Fruit fly (Drosophila melanogaster) whole organism, prepupa: ENCODE results near the gene serp.
A peak's percentile ranks its signal among the peaks of the same experiment; 100 is the strongest.
"Not testable (repeated sequence)": the region's sequence is repeated elsewhere in the genome, so short reads cannot be mapped to it uniquely, and the experiment has no call there.

ENCODE experiments used
- Blimp-1 ChIP-seq: fragments of 200-800 bp; sonication (Bioruptor generic); optimal IDR thresholded peaks from 3 replicates; lab custom pipeline; 2017; ENCODE audit warnings: missing biosample characterization, missing genetic modification characterization, mild to moderate bottlenecking, moderate library complexity, missing genetic modification reagents
- CG10631 ChIP-seq: fragments of 200-800 bp; sonication (Bioruptor generic); optimal IDR thresholded peaks from 2 replicates; lab custom pipeline; 2016; ENCODE audit warnings: missing biosample characterization, missing genetic modification characterization
- CG10669 ChIP-seq: fragments of 200-800 bp; sonication (Bioruptor generic); optimal IDR thresholded peaks from 3 replicates; lab custom pipeline; 2018; ENCODE audit warnings: missing biosample characterization, mild to moderate bottlenecking, missing genetic modification characterization, moderate library complexity
- CG11762 ChIP-seq: fragments of 200-800 bp; sonication (Bioruptor generic); optimal IDR thresholded peaks from 3 replicates; lab custom pipeline; 2016; ENCODE audit warnings: missing biosample characterization, missing genetic modification characterization; ENCODE audit not compliant: insufficient read depth
- CG11902 ChIP-seq: fragments of 200-800 bp; sonication (Bioruptor generic); optimal IDR thresholded peaks from 3 replicates; lab custom pipeline; 2016; ENCODE audit warnings: missing biosample characterization, missing genetic modification characterization
- CG15336 ChIP-seq: fragments of 200-800 bp; sonication (Bioruptor generic); IDR thresholded peaks from 2 replicates; pipeline ENCODE4 v1.3.6; 2022; ENCODE audit warnings: missing biosample characterization, missing genetic modification characterization
- CG1621 ChIP-seq: fragments of 200-800 bp; sonication (Bioruptor generic); optimal IDR thresholded peaks from 3 replicates; lab custom pipeline; 2018; ENCODE audit warnings: missing biosample characterization, mild to moderate bottlenecking, missing genetic modification characterization
- CG3032 ChIP-seq: fragments of 200-800 bp; optimal IDR thresholded peaks from 2 replicates; lab custom pipeline; 2019; ENCODE audit warnings: missing biosample characterization, mild to moderate bottlenecking, missing genetic modification characterization, moderate library complexity
- CG31627 ChIP-seq: fragments of 200-800 bp; sonication (Bioruptor generic); optimal IDR thresholded peaks from 3 replicates; lab custom pipeline; 2016; ENCODE audit warnings: missing biosample characterization, missing genetic modification characterization
- CG32006 ChIP-seq: fragments of 200-800 bp; sonication (Bioruptor generic); optimal IDR thresholded peaks from 3 replicates; lab custom pipeline; 2017; ENCODE audit warnings: missing biosample characterization, mild to moderate bottlenecking, missing genetic modification characterization
- CG34406 ChIP-seq: fragments of 200-800 bp; sonication (Bioruptor generic); optimal IDR thresholded peaks from 3 replicates; lab custom pipeline; 2016; ENCODE audit warnings: missing biosample characterization, missing genetic modification characterization
- CG6163 ChIP-seq: fragments of 200-800 bp; sonication (Bioruptor generic); IDR thresholded peaks from 3 replicates; pipeline ENCODE4 v1.3.6; 2022; ENCODE audit warnings: missing biosample characterization, missing genetic modification characterization
- CG6808 ChIP-seq: fragments of 200-800 bp; sonication (Bioruptor generic); optimal IDR thresholded peaks from 3 replicates; lab custom pipeline; 2017; ENCODE audit warnings: missing biosample characterization, missing genetic modification characterization, mild to moderate bottlenecking, moderate library complexity, missing genetic modification reagents
- CG6854 ChIP-seq: fragments of 200-800 bp; sonication (Bioruptor generic); optimal IDR thresholded peaks from 2 replicates; lab custom pipeline; 2017; ENCODE audit warnings: missing biosample characterization, mild to moderate bottlenecking, missing genetic modification characterization
- CG7368 ChIP-seq: fragments of 200-800 bp; sonication (Bioruptor generic); optimal IDR thresholded peaks from 3 replicates; lab custom pipeline; 2016; ENCODE audit warnings: missing biosample characterization, missing genetic modification characterization
- CG8319 ChIP-seq: fragments of 200-800 bp; sonication (Bioruptor generic); optimal IDR thresholded peaks from 3 replicates; lab custom pipeline; 2016; ENCODE audit warnings: missing biosample characterization, missing genetic modification characterization
- CG8632 ChIP-seq: fragments of 200-800 bp; sonication (Bioruptor generic); optimal IDR thresholded peaks from 3 replicates; lab custom pipeline; 2016; ENCODE audit warnings: missing biosample characterization, missing genetic modification characterization
- Eip75B ChIP-seq: fragments of 200-800 bp; sonication (Bioruptor generic); optimal IDR thresholded peaks from 3 replicates; lab custom pipeline; 2016; ENCODE audit warnings: missing biosample characterization, missing genetic modification characterization
- Eip78C ChIP-seq: fragments of 200-800 bp; sonication (Bioruptor generic); peaks from one replicate; lab custom pipeline; 2016; ENCODE audit warnings: missing biosample characterization, missing genetic modification characterization
- Eip93F ChIP-seq: fragments of 200-800 bp; sonication (Bioruptor generic); optimal IDR thresholded peaks from 2 replicates; lab custom pipeline; 2016; ENCODE audit warnings: missing biosample characterization, mild to moderate bottlenecking, missing genetic modification characterization
- Ets96B ChIP-seq: fragments of 200-800 bp; optimal IDR thresholded peaks from 2 replicates; lab custom pipeline; 2019; ENCODE audit warnings: missing biosample characterization, mild to moderate bottlenecking, missing genetic modification characterization, moderate library complexity
- Gug ChIP-seq: fragments of 200-800 bp; sonication (Bioruptor generic); IDR thresholded peaks from 2 replicates; pipeline ENCODE4 v1.3.6; 2022; ENCODE audit warnings: missing biosample characterization, missing genetic modification characterization
- Lpt ChIP-seq: fragments of 200-800 bp; sonication (Bioruptor generic); optimal IDR thresholded peaks from 3 replicates; lab custom pipeline; 2016; ENCODE audit warnings: missing biosample characterization, missing genetic modification characterization
- Met ChIP-seq: fragments of 200-800 bp; sonication (Bioruptor generic); optimal IDR thresholded peaks from 3 replicates; lab custom pipeline; 2016; ENCODE audit warnings: missing biosample characterization, missing genetic modification characterization
- OdsH ChIP-seq: fragments of 200-800 bp; sonication (Bioruptor generic); optimal IDR thresholded peaks from 3 replicates; lab custom pipeline; 2016; ENCODE audit warnings: missing biosample characterization, missing genetic modification characterization
- Sox102F ChIP-seq: fragments of 200-800 bp; sonication (Bioruptor generic); optimal IDR thresholded peaks from 2 replicates; lab custom pipeline; 2016; ENCODE audit warnings: missing biosample characterization, mild to moderate bottlenecking, missing genetic modification characterization
- achi ChIP-seq: fragments of 200-800 bp; sonication (Bioruptor generic); optimal IDR thresholded peaks from 3 replicates; lab custom pipeline; 2016; ENCODE audit warnings: missing biosample characterization, missing genetic modification characterization
- cyc ChIP-seq: fragments of 200-800 bp; sonication (Bioruptor generic); optimal IDR thresholded peaks from 3 replicates; lab custom pipeline; 2016; ENCODE audit warnings: missing biosample characterization, missing genetic modification characterization
- dsx ChIP-seq: fragments of 200-800 bp; optimal IDR thresholded peaks from 3 replicates; lab custom pipeline; 2019; ENCODE audit warnings: missing biosample characterization, mild to moderate bottlenecking, missing genetic modification characterization, moderate library complexity; ENCODE audit not compliant: poor library complexity, severe bottlenecking
- eg ChIP-seq: fragments of 200-800 bp; sonication (Bioruptor generic); IDR thresholded peaks from 3 replicates; pipeline ENCODE4 v1.3.6; 2022; ENCODE audit warnings: missing biosample characterization, missing genetic modification characterization
- fd59A ChIP-seq: fragments of 200-800 bp; sonication (Bioruptor generic); optimal IDR thresholded peaks from 2 replicates; lab custom pipeline; 2017; ENCODE audit warnings: missing biosample characterization, mild to moderate bottlenecking, missing genetic modification characterization, missing genetic modification reagents
- lz ChIP-seq: fragments of 200-800 bp; sonication (Bioruptor generic); optimal IDR thresholded peaks from 3 replicates; lab custom pipeline; 2016; ENCODE audit warnings: missing biosample characterization, missing genetic modification characterization
- salr ChIP-seq, 2 experiments: fragments of 200-800 bp; sonication (Bioruptor generic); optimal IDR thresholded peaks; 3 replicates each; lab custom pipeline; 2016 to 2018; ENCODE audit warnings: missing biosample characterization in 2 of 2, missing genetic modification characterization in 2 of 2, mild to moderate bottlenecking in 1 of 2
- spab ChIP-seq: fragments of 200-800 bp; sonication (Bioruptor generic); optimal IDR thresholded peaks from 2 replicates; lab custom pipeline; 2017; ENCODE audit warnings: missing biosample characterization, mild to moderate bottlenecking, missing genetic modification characterization, missing genetic modification reagents
- ss ChIP-seq, 2 experiments: fragments of 200-800 bp; sonication (Bioruptor generic); optimal IDR thresholded peaks; 2 replicates in 1 of 2; 3 replicates in 1 of 2; lab custom pipeline; 2017 to 2018; ENCODE audit warnings: mild to moderate bottlenecking in 2 of 2, missing biosample characterization in 2 of 2, missing genetic modification characterization in 2 of 2, moderate library complexity in 1 of 2
- svp ChIP-seq: fragments of 200-800 bp; sonication (Bioruptor generic); peaks from one replicate; lab custom pipeline; 2016; ENCODE audit warnings: missing biosample characterization, missing genetic modification characterization
- topi ChIP-seq: fragments of 200-800 bp; sonication (Bioruptor generic); optimal IDR thresholded peaks from 3 replicates; lab custom pipeline; 2016; ENCODE audit warnings: missing biosample characterization, missing genetic modification characterization
- vri ChIP-seq: fragments of 200-800 bp; sonication (Bioruptor generic); optimal IDR thresholded peaks from 3 replicates; lab custom pipeline; 2016; ENCODE audit warnings: missing biosample characterization, mild to moderate bottlenecking, missing genetic modification characterization

Gene serp

DNA sequence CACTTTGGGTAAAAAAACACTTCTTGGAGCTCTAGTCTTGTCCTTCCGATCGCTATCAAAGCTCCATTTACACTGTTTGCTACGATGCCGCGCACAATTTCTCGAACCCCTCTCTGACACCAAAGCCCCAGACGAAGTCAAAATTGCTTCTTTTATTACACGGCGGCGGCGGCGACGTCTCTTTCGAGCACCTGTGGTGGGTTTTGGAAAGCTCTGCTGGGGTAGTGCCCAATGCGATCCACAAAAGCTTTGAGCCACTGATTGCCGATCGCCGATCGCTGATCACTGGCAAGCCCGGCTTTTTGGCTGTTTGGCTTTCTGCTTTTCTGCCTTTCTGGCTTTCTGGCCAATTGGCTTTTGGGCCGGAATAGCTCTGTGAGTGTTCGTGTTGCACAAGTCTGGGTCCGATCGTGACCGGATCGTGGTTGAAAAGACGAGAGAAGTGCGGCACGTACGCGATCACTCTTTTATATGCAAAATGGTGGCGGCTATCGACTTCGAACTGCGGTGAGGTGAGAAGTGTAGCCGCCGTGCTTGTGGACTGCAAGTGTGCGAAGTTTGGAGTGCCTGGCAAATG is at the start of gene serp:
TSS of gene serp (minus strand) at position 446 of the 577 bp plus-strand sequence.
- TF ChIP-seq CG15336 (GFP tag; lab: Robert Waterston, UW): peak; percentile 13; the same call in 1 of the 2 replicates
- peak; percentile 69 for TF ChIP-seq CG1621 (tag; lab: Kevin White, UChicago)
- TF ChIP-seq Eip78C: peak; percentile 43
- TF ChIP-seq topi (GFP tag; lab: Kevin White, UChicago): no peak

- not testable (repeated sequence) for TF ChIP-seq CG11762 (GFP tag; lab: Kevin White, UChicago); cyc (GFP tag; lab: Kevin White, UChicago); Blimp-1
Measured at dm6 chr3L:19749644-19750043, 41.8 kb upstream of the serp start, which contains the start of gene CG42638. Gene CG42638 (minus strand): TSS chr3L:19749744.

- TF ChIP-seq CG8632, CG6808, CG34406 (GFP tag; lab: Kevin White, UChicago): not testable (repeated sequence)
Measured at dm6 chr3L:19728694-19729093, 20.9 kb upstream of the serp start, which contains the start of gene CG42529. Gene CG42529 (plus strand): TSS chr3L:19728994.

DNA sequence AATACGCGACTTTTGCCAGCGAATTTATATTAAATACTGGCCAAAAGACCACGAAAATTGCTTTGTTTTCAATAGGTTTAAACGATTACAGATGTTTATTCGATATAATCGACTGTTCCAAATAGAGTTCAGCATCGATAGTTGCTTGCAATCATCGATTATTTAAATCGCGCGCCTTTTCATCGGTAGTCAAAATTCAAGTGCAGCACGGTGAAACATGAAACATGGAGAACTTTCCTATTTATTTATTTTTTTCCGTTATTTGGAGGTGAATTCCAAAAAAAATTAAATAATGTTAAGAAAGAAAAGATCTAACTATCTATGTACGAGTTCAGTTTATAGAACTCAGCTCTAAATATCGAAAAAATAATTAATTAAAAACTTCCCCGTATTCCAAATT is 10.4 kb upstream of the serp start, which contains the start of gene Trpml:
TSS of gene Trpml (minus strand) at position 101 of the 400 bp plus-strand sequence.
- not testable (repeated sequence) for TF ChIP-seq CG7368 (GFP tag; lab: Kevin White, UChicago); Ets96B (tag; lab: Kevin White, UChicago); ss (GFP tag; optimal IDR thresholded peaks at IDR 0.05; lab: Kevin White, UChicago)
- TF ChIP-seq, all 60 proteins: peak for 0; not testable (repeated sequence) for 60

dm6 chr3L:19704869-19705268 is 2.9 kb downstream of the serp start:
- TF ChIP-seq CG32006 (GFP tag; lab: Kevin White, UChicago): no peak
- no peak for TF ChIP-seq Gug (GFP tag; lab: Robert Waterston, UW)
- TF ChIP-seq Eip78C: peak; percentile 43
- TF ChIP-seq vri (GFP tag; lab: Kevin White, UChicago): peak; percentile 62
- no peak for TF ChIP-seq CG6163

- TF ChIP-seq eg (GFP tag; lab: Robert Waterston, UW): no peak
- TF ChIP-seq CG31627: no peak
- peak; percentile 2 for TF ChIP-seq CG6808 (GFP tag; lab: Kevin White, UChicago)
- TF ChIP-seq fd59A (GFP tag; lab: Kevin White, UChicago): no peak
- TF ChIP-seq Blimp-1: no peak
- TF ChIP-seq OdsH (GFP tag; lab: Kevin White, UChicago): no peak
- TF ChIP-seq Eip75B: no peak
- TF ChIP-seq ss (GFP tag; optimal IDR thresholded peaks at IDR 0.05; lab: Kevin White, UChicago): peak in 1 of 2 experiments; percentile 3
- TF ChIP-seq CG11762 (GFP tag; lab: Kevin White, UChicago): no peak
- no peak for TF ChIP-seq Eip93F (GFP tag; lab: Kevin White, UChicago)
- no peak for TF ChIP-seq CG3032 (tag; lab: Kevin White, UChicago)
- TF ChIP-seq CG8632 (GFP tag; lab: Kevin White, UChicago): no peak
- TF ChIP-seq CG6854: peak; percentile 26
- TF ChIP-seq dsx (GFP tag; lab: Kevin White, UChicago): no peak
- TF ChIP-seq Lpt: no peak
- peak; percentile 33 for TF ChIP-seq Sox102F (GFP tag; lab: Kevin White, UChicago)
- peak; percentile 71 for TF ChIP-seq svp (GFP tag; lab: Kevin White, UChicago)
- TF ChIP-seq spab (GFP tag; lab: Kevin White, UChicago): no peak
- TF ChIP-seq achi: no peak
- TF ChIP-seq CG10631: no peak
- no peak for TF ChIP-seq CG11902 (GFP tag; lab: Kevin White, UChicago)
- peak; percentile 64 for TF ChIP-seq Eip78C
- peak; percentile 12 for TF ChIP-seq Met (GFP tag; lab: Kevin White, UChicago)
- TF ChIP-seq CG7368 (GFP tag; lab: Kevin White, UChicago): no peak
- TF ChIP-seq CG1621 (tag; lab: Kevin White, UChicago): no peak
- TF ChIP-seq lz (GFP tag; lab: Kevin White, UChicago): peak; percentile 3
- no peak for TF ChIP-seq CG8319 (GFP tag; lab: Kevin White, UChicago)
- no peak for TF ChIP-seq salr (GFP tag; optimal IDR thresholded peaks at IDR 0.05; lab: Kevin White, UChicago)
- TF ChIP-seq CG6163: 0 out of 3 replicates have a peak, but pooled peaks have one; percentile 35
- no peak for TF ChIP-seq CG10669
Measured at dm6 chr3L:19703323-19703722, 4.5 kb downstream of the serp start.
